Worm (Caenorhabditis elegans): ENCODE results near the gene baf-1.
A peak's percentile ranks its signal among the peaks of the same experiment; 100 is the strongest.

Gene baf-1

ce11 chrIII:9442846-9443245, 24.4 kb upstream of the baf-1 start (continued):
- TF ChIP-seq lin-54 (GFP tag; optimal IDR thresholded peaks at IDR 0.05) (peak; percentile 37), F22D6.2 (tag; optimal IDR thresholded peaks at IDR 0.05) (no peak), F39B2.1 (GFP tag; IDR thresholded peaks at IDR 0.05) (no peak), nfya-1 (tag; optimal IDR thresholded peaks at IDR 0.05; ENCODE audit: borderline replicate concordance, insufficient read depth) (no peak), ccch-3 (GFP tag; optimal IDR thresholded peaks at IDR 0.05) (no peak), nfya-2 (GFP tag; IDR thresholded peaks at IDR 0.05) (0 out of 2 replicates have a peak, but pooled peaks have one; percentile 35), hsf-1 (GFP tag; IDR thresholded peaks at IDR 0.05) (0 out of 2 replicates have a peak, but pooled peaks have one; percentile 34), attf-6 (GFP tag; IDR thresholded peaks at IDR 0.05) (no peak), lin-26 (GFP tag; IDR thresholded peaks at IDR 0.05) (peak; percentile 57; the same call in 1 of the 2 replicates), ceh-27 (GFP tag; optimal IDR thresholded peaks at IDR 0.05) (no peak), ztf-22 (GFP tag; optimal IDR thresholded peaks at IDR 0.05) (no peak), F33H1.4 (GFP tag; IDR thresholded peaks at IDR 0.05) (no peak), F10E7.11 (tag; optimal IDR thresholded peaks at IDR 0.05) (no peak), B0336.3 (GFP tag; IDR thresholded peaks at IDR 0.05) (peak; percentile 38), C17E4.6 (GFP tag; IDR thresholded peaks at IDR 0.05) (no peak), hmg-1.2 (GFP tag; IDR thresholded peaks at IDR 0.05) (no peak), ztf-18 (tag; optimal IDR thresholded peaks at IDR 0.05) (peak; percentile 48), madf-3 (GFP tag; IDR thresholded peaks at IDR 0.05) (0 out of 2 replicates have a peak, but pooled peaks have one; percentile 33), efl-1 (GFP tag; optimal IDR thresholded peaks at IDR 0.05) (no peak), ztf-3 (GFP tag; optimal IDR thresholded peaks at IDR 0.05) (no peak), mel-28 (tag; optimal IDR thresholded peaks at IDR 0.05; ENCODE audit: borderline replicate concordance) (no peak), ztf-28 (GFP tag; IDR thresholded peaks at IDR 0.05) (no peak), dox-1 (GFP tag; IDR thresholded peaks at IDR 0.05) (no peak), T07F8.4 (tag; optimal IDR thresholded peaks at IDR 0.05) (no peak)

DNA sequence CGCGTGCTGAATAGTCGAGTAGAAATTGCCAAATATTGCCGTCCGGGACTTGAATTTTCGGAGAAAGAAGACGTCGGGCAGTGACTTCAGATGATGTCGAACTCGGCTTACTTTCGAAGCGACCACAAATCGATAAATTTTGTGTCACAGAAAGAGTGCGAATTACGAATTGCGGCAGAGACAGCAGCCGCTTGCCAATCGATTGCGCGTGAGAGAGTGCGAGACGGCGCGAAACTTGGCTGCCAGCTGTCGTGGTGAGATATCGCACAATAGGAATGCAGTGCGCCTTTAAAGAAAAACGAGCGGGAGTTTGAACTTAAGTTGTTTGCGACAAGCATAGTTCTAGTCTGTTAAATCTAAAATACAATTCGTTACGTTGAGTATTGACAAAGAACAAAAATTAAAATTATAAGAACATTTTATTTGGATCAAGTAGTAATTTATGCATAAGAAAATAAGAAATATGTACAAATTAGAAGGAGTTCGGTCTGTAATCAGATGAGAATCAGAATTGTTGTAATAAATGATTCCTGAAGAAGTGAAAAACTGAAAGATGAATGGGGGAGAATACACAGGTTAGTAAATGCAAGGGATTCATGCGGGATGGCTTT, 23.7 kb upstream of the baf-1 start, which contains the start of gene pir-2:
pir-2 (minus strand) TSS at position 218 of the 611 bp plus-strand sequence.
- TF ChIP-seq ztf-22 (GFP tag; optimal IDR thresholded peaks at IDR 0.05) (no peak), D2030.7 (GFP tag; IDR thresholded peaks at IDR 0.05) (0 out of 2 replicates have a peak, but pooled peaks have one; percentile 16), mcd-1 (GFP tag; IDR thresholded peaks at IDR 0.05) (peak; percentile 80), tbp1 (GFP tag; optimal IDR thresholded peaks at IDR 0.05) (peak; percentile 43), nhr-80 (tag; optimal IDR thresholded peaks at IDR 0.05) (peak; percentile 22), bed-2 (GFP tag; IDR thresholded peaks at IDR 0.05) (no peak), rcor-1 (GFP tag; IDR thresholded peaks at IDR 0.05) (peak; percentile 43; the same call in 1 of the 2 replicates), F23B12.7 (tag; optimal IDR thresholded peaks at IDR 0.05; ENCODE audit: insufficient read depth) (peak; percentile 23), ceh-27 (GFP tag; optimal IDR thresholded peaks at IDR 0.05) (peak; percentile 70), mxl-1 (tag; optimal IDR thresholded peaks at IDR 0.05) (no peak), ceh-40 (GFP tag; IDR thresholded peaks at IDR 0.05) (no peak), cebp-2 (GFP tag; IDR thresholded peaks at IDR 0.05) (no peak), snpc-4 (GFP tag; optimal IDR thresholded peaks at IDR 0.05) (no peak), snpc-4 (tag; optimal IDR thresholded peaks at IDR 0.05) (peak in 3 of 4 experiments; percentile 30 to 56 (median 53)), gei-17 (GFP tag; optimal IDR thresholded peaks at IDR 0.05) (no peak), ceh-91 (GFP tag; IDR thresholded peaks at IDR 0.05) (peak; percentile 73), ceh-58 (GFP tag; IDR thresholded peaks at IDR 0.05) (no peak), lsl-1 (GFP tag; optimal IDR thresholded peaks at IDR 0.05) (peak; percentile 52), attf-5 (GFP tag; optimal IDR thresholded peaks at IDR 0.05) (peak; percentile 84), let-607 (tag; optimal IDR thresholded peaks at IDR 0.05) (peak in 1 of 2 experiments; percentile 19), lin-54 (GFP tag; optimal IDR thresholded peaks at IDR 0.05) (peak; percentile 90), nfya-2 (GFP tag; IDR thresholded peaks at IDR 0.05) (no peak), chd-7 (tag; optimal IDR thresholded peaks at IDR 0.05) (no peak), F22D6.2 (tag; optimal IDR thresholded peaks at IDR 0.05) (no peak), lin-40 (tag; optimal IDR thresholded peaks at IDR 0.05) (peak; percentile 76), athp-1 (tag; optimal IDR thresholded peaks at IDR 0.05) (peak; percentile 52), lin-35 (GFP tag; optimal IDR thresholded peaks at IDR 0.05) (peak; percentile 3 to 89 (median 19)), ZK185.1 (tag; optimal IDR thresholded peaks at IDR 0.05; ENCODE audit: poor library complexity, severe bottlenecking) (peak; percentile 41)
